Worm (Caenorhabditis elegans) whole organism, L4 larva: ENCODE measurements around the gene tkr-3.
"Not testable (repeated sequence)": the region's sequence is repeated elsewhere in the genome, so short reads cannot be mapped to it uniquely, and the experiment has no call there.

Experiments
- F26F4.8 ChIP-seq: fragments of 200-800 bp; sonication (Bioruptor generic); conservative IDR thresholded peaks from 2 replicates; pipeline ENCODE4 v1.3.6; 2022; ENCODE audit warnings: missing genetic modification characterization, missing compliant biosample characterization
- F37D6.2 ChIP-seq: sonication (generic microtip); optimal IDR thresholded peaks from 2 replicates; lab custom pipeline; 2016; ENCODE audit warnings: mild to moderate bottlenecking, missing genetic modification characterization, missing compliant biosample characterization
- F44E2.7 ChIP-seq: fragments of 200-800 bp; sonication (Bioruptor generic); IDR thresholded peaks from 2 replicates; pipeline ENCODE4 v2.1.2; 2022; ENCODE audit warnings: missing genetic modification characterization, missing compliant biosample characterization
- T20F7.1 ChIP-seq: fragments of 200-800 bp; sonication (Bioruptor generic); optimal IDR thresholded peaks from 2 replicates; lab custom pipeline; 2018; ENCODE audit warnings: mild to moderate bottlenecking, missing genetic modification characterization, missing compliant biosample characterization
- Y75B8A.6 ChIP-seq: fragments of 200-800 bp; sonication (Bioruptor generic); IDR thresholded peaks from 2 replicates; pipeline ENCODE4 v1.3.6; 2022; ENCODE audit warnings: missing genetic modification reagents, missing genetic modification characterization, missing compliant biosample characterization
- ZK337.2 ChIP-seq: fragments of 200-800 bp; sonication (Bioruptor generic); IDR thresholded peaks from 2 replicates; pipeline ENCODE4 v1.3.6; 2022; ENCODE audit warnings: missing genetic modification reagents, missing genetic modification characterization, missing compliant biosample characterization
- ZK546.5 ChIP-seq, 2 experiments: sonication (generic microtip); optimal IDR thresholded peaks; 2 replicates each; lab custom pipeline; 2017; ENCODE audit warnings: missing biosample characterization in 2 of 2, missing genetic modification characterization in 2 of 2
- aly-2 ChIP-seq: sonication (generic microtip); optimal IDR thresholded peaks from 2 replicates; lab custom pipeline; 2018; ENCODE audit warnings: missing biosample characterization, missing genetic modification characterization
- ama-1 ChIP-seq: fragments of 150-350 bp; optimal IDR thresholded peaks from 2 replicates; lab custom pipeline; 2014; ENCODE audit warnings: inconsistent platforms, mixed read lengths
- arid-1 ChIP-seq: fragments of 200-800 bp; sonication (Bioruptor generic); conservative IDR thresholded peaks from 2 replicates; pipeline ENCODE4 v1.3.6; 2022; ENCODE audit warnings: missing genetic modification reagents, missing genetic modification characterization, missing compliant biosample characterization
- attf-4 ChIP-seq: sonication (generic microtip); optimal IDR thresholded peaks from 3 replicates; lab custom pipeline; 2017; ENCODE audit warnings: missing biosample characterization, missing genetic modification characterization
- ceh-62 ChIP-seq: sonication (generic microtip); optimal IDR thresholded peaks from 2 replicates; lab custom pipeline; 2017; ENCODE audit warnings: missing biosample characterization, missing genetic modification characterization
- daf-16 ChIP-seq, 3 experiments: sonication (generic microtip); optimal IDR thresholded peaks; 2 replicates each; lab custom pipeline; 2016 to 2017; ENCODE audit warnings: missing genetic modification characterization in 3 of 3, missing genetic modification reagents in 3 of 3, mild to moderate bottlenecking in 2 of 3, missing compliant biosample characterization in 2 of 3, missing biosample characterization in 1 of 3, moderate library complexity in 1 of 3
- dpl-1 ChIP-seq: fragments of 150-350 bp; optimal IDR thresholded peaks from 2 replicates; lab custom pipeline; 2014; ENCODE audit warnings: missing biosample characterization, missing genetic modification reagents, missing genetic modification characterization
- dve-1 ChIP-seq: sonication (generic microtip); optimal IDR thresholded peaks from 2 replicates; lab custom pipeline; 2017; ENCODE audit warnings: antibody characterized with exemption, mild to moderate bottlenecking, missing genetic modification characterization, missing compliant biosample characterization; ENCODE audit not compliant: insufficient read depth
- fos-1 ChIP-seq: fragments of 150-350 bp; optimal IDR thresholded peaks from 2 replicates; lab custom pipeline; 2014; ENCODE audit warnings: missing biosample characterization, missing genetic modification characterization
- hlh-11 ChIP-seq: fragments of 200-800 bp; sonication (Bioruptor generic); optimal IDR thresholded peaks from 2 replicates; lab custom pipeline; 2018; ENCODE audit warnings: mild to moderate bottlenecking, missing genetic modification characterization, missing compliant biosample characterization
- hlh-30 ChIP-seq: sonication (generic microtip); optimal IDR thresholded peaks from 2 replicates; lab custom pipeline; 2017; ENCODE audit warnings: antibody characterized with exemption, mild to moderate bottlenecking, missing genetic modification characterization, missing compliant biosample characterization; ENCODE audit not compliant: insufficient read depth
- lim-7 ChIP-seq: fragments of 200-800 bp; sonication (Bioruptor generic); IDR thresholded peaks from 2 replicates; pipeline ENCODE4 v1.3.6; 2022; ENCODE audit warnings: missing genetic modification characterization, missing compliant biosample characterization
- lir-3 ChIP-seq: sonication (generic microtip); optimal IDR thresholded peaks from 2 replicates; lab custom pipeline; 2016; ENCODE audit warnings: mild to moderate bottlenecking, missing genetic modification characterization, missing compliant biosample characterization
- madf-5 ChIP-seq, 2 experiments: fragments of 200-800 bp; sonication (Bioruptor generic); IDR thresholded peaks; 2 replicates each; pipeline ENCODE4 v1.3.6; 2022; ENCODE audit warnings: missing compliant biosample characterization in 2 of 2, missing genetic modification characterization in 2 of 2
- mdt-29 ChIP-seq: fragments of 200-800 bp; sonication (Bioruptor generic); IDR thresholded peaks from 2 replicates; pipeline ENCODE4 v1.3.6; 2022; ENCODE audit warnings: missing genetic modification reagents, missing genetic modification characterization, missing compliant biosample characterization
- mep-1 ChIP-seq: fragments of 150-350 bp; sonication (generic microtip); optimal IDR thresholded peaks from 3 replicates; lab custom pipeline; 2014; ENCODE audit warnings: missing biosample characterization, missing genetic modification characterization
- mxl-3 ChIP-seq: fragments of 200-800 bp; sonication (Bioruptor generic); optimal IDR thresholded peaks from 2 replicates; lab custom pipeline; 2018; ENCODE audit warnings: mild to moderate bottlenecking, missing genetic modification characterization, missing compliant biosample characterization
- nhr-25 ChIP-seq: sonication (generic microtip); optimal IDR thresholded peaks from 2 replicates; lab custom pipeline; 2017; ENCODE audit warnings: missing genetic modification characterization, mild to moderate bottlenecking, missing compliant biosample characterization, antibody characterized with exemption, moderate library complexity, borderline replicate concordance; ENCODE audit not compliant: insufficient read depth
- nhr-42 ChIP-seq: fragments of 200-800 bp; sonication (Bioruptor generic); IDR thresholded peaks from 2 replicates; pipeline ENCODE4 v1.3.6; 2022; ENCODE audit warnings: missing genetic modification characterization, missing compliant biosample characterization
- nhr-76 ChIP-seq: fragments of 150-350 bp; optimal IDR thresholded peaks from 2 replicates; lab custom pipeline; 2014; ENCODE audit warnings: missing biosample characterization, missing genetic modification characterization
- rbr-2 ChIP-seq: sonication (generic microtip); optimal IDR thresholded peaks from 2 replicates; lab custom pipeline; 2016; ENCODE audit warnings: missing genotype, missing genetic modification characterization, missing compliant biosample characterization
- saeg-2 ChIP-seq: fragments of 200-800 bp; sonication (Bioruptor generic); IDR thresholded peaks from 2 replicates; pipeline ENCODE4 v1.3.6; 2022; ENCODE audit warnings: missing genetic modification reagents, missing genetic modification characterization, missing compliant biosample characterization
- sdz-12 ChIP-seq: fragments of 200-800 bp; sonication (Bioruptor generic); optimal IDR thresholded peaks from 2 replicates; lab custom pipeline; 2018; ENCODE audit warnings: mild to moderate bottlenecking, missing genetic modification characterization, missing compliant biosample characterization
- skn-1 ChIP-seq: fragments of 150-350 bp; optimal IDR thresholded peaks from 2 replicates; lab custom pipeline; 2014; ENCODE audit warnings: missing biosample characterization, missing genetic modification characterization
- snpc-1.2 ChIP-seq: fragments of 200-800 bp; sonication (Bioruptor generic); IDR thresholded peaks from 2 replicates; pipeline ENCODE4 v1.3.6; 2022; ENCODE audit warnings: missing genetic modification reagents, missing genetic modification characterization, missing compliant biosample characterization
- snpc-4 ChIP-seq: fragments of 150-350 bp; optimal IDR thresholded peaks from 2 replicates; lab custom pipeline; 2014; ENCODE audit warnings: missing biosample characterization, missing genetic modification characterization
- spr-1 ChIP-seq: sonication (generic microtip); optimal IDR thresholded peaks from 2 replicates; lab custom pipeline; 2016; ENCODE audit warnings: mild to moderate bottlenecking, missing genetic modification characterization, missing compliant biosample characterization
- spr-3 ChIP-seq: fragments of 200-800 bp; sonication (Bioruptor generic); optimal IDR thresholded peaks from 2 replicates; lab custom pipeline; 2018; ENCODE audit warnings: mild to moderate bottlenecking, missing genetic modification characterization, missing compliant biosample characterization
- tag-97 ChIP-seq: fragments of 200-800 bp; sonication (Bioruptor generic); IDR thresholded peaks from 2 replicates; pipeline ENCODE4 v1.3.6; 2022; ENCODE audit warnings: missing genetic modification characterization, missing compliant biosample characterization
- unc-62 ChIP-seq, 3 experiments: fragments of 150-350 bp in 1 of 3; sonication (generic microtip); optimal IDR thresholded peaks in 2 of 3; peaks in 1 of 3; 1 replicate in 1 of 3; 2 replicates in 2 of 3; lab custom pipeline; 2014 to 2017; ENCODE audit warnings: missing biosample characterization in 3 of 3, missing genetic modification characterization in 3 of 3, missing genetic modification reagents in 3 of 3, missing genotype in 1 of 3
- zfp-2 ChIP-seq: sonication (generic microtip); optimal IDR thresholded peaks from 2 replicates; lab custom pipeline; 2016; ENCODE audit warnings: mild to moderate bottlenecking, missing genetic modification characterization, missing compliant biosample characterization
- zfp-3 ChIP-seq: fragments of 200-800 bp; sonication (Bioruptor generic); conservative IDR thresholded peaks from 2 replicates; pipeline ENCODE4 v1.3.6; 2022; ENCODE audit warnings: missing genetic modification reagents, missing genetic modification characterization, missing compliant biosample characterization
- zip-11 ChIP-seq: fragments of 200-800 bp; sonication (Bioruptor generic); IDR thresholded peaks from 2 replicates; pipeline ENCODE4 v1.3.6; 2022; ENCODE audit warnings: missing genetic modification characterization, missing compliant biosample characterization
- ztf-11 ChIP-seq: fragments of 150-350 bp; optimal IDR thresholded peaks from 2 replicates; lab custom pipeline; 2014; ENCODE audit warnings: missing biosample characterization, missing genetic modification characterization

Gene tkr-3

DNA sequence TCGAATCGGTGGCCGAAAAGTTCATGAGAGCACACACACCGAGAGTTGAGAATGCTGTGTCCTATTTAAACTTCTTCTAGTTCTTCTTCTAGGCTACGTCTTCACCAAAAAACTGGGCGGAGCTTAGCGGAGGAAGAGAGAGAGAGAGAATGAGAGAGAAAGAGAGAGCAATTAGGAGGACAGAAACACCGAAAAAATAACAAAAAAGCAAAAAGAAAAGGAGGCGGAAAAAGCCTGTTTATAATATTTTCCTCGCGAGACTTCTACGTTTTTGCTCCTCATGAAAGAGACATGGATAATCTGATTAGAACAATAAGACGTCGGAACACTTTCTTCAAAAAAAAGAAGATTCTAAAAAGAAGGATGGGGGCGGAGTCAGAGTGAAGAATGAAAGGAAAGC, at the start of gene tkr-3:
Gene tkr-3, minus strand, starts transcription at position 101 of the 400 bp plus-strand sequence.
- TF ChIP-seq zip-11 (no peak), T20F7.1 (no peak), dpl-1 (GFP tag; lab: Kevin White, UChicago) (no peak), madf-5 (GFP tag; IDR thresholded peaks at IDR 0.05; lab: Robert Waterston, UW) (0 out of 4 replicates have a peak, but pooled peaks of 1 of the 2 experiments have one; percentile 48), ama-1 (lab: Kevin White, UChicago) (no peak), nhr-42 (GFP tag; lab: Robert Waterston, UW) (no peak), zfp-3 (GFP tag; lab: Robert Waterston, UW) (no peak)

DNA sequence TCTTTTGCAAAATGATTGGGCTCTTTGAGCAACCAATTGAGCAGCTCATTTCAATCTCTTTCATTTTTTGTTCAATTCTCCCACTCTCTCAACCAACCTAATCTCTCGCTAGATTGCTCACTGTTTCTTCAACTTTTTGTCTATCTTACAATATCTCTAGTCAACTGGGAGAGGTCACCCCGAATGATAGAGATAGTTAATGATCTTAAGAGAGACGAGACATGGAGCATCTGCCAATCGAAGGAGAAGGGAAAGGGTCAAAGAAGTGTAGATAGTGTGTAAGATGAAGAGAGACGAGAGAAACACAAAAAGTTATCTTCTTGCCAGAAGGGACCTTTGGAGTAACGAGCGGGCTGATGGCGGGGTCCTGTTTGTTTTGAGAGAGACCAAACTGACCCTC, 47.4 kb upstream of the tkr-3 start:
- TF ChIP-seq unc-62 (GFP tag; optimal IDR thresholded peaks at IDR 0.05 in 1 of 2; lab: Kevin White, UChicago) (peak in 1 of 2 experiments; percentile 83), unc-62 (tag; optimal IDR thresholded peaks at IDR 0.05; lab: Kevin White, UChicago) (no peak), ztf-11 (tag; lab: Kevin White, UChicago) (no peak), spr-1 (no peak), daf-16 (GFP tag; optimal IDR thresholded peaks at IDR 0.05; lab: Kevin White, UChicago) (peak in 1 of 2 experiments; percentile 68), daf-16 (tag; optimal IDR thresholded peaks at IDR 0.05; lab: Kevin White, UChicago) (no peak), ZK546.5 (tag; optimal IDR thresholded peaks at IDR 0.05; lab: Kevin White, UChicago) (no peak), mxl-3 (GFP tag; lab: Kevin White, UChicago) (no peak), hlh-11 (tag; lab: Kevin White, UChicago) (peak; percentile 21), lim-7 (no peak), arid-1 (GFP tag; lab: Robert Waterston, UW) (no peak)

DNA sequence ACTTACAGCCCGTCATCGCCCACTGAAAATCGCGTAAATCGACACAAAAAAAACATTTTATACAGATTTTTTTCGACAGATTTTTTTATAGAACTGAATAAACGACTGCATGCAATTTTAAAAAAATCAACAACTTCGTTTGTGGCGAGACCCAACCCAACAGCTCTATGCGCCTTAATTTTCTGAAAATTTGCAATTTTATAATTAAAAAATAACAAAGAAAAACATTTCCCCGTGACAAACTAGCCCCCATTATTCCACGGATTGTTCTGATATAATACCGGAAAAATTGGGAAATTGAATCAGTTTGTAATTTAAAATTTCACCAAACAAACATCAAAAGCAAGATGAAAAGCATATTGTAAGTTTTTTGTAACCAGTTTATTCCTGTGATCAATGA, 44.1 kb upstream of the tkr-3 start, which contains the start of gene ptp-5.1:
Gene ptp-5.1, plus strand, starts transcription at position 301 of the 400 bp plus-strand sequence.
- TF ChIP-seq arid-1 (GFP tag; lab: Robert Waterston, UW) (no peak), saeg-2 (GFP tag; lab: Robert Waterston, UW) (no peak), F26F4.8 (GFP tag; lab: Robert Waterston, UW) (no peak)

DNA sequence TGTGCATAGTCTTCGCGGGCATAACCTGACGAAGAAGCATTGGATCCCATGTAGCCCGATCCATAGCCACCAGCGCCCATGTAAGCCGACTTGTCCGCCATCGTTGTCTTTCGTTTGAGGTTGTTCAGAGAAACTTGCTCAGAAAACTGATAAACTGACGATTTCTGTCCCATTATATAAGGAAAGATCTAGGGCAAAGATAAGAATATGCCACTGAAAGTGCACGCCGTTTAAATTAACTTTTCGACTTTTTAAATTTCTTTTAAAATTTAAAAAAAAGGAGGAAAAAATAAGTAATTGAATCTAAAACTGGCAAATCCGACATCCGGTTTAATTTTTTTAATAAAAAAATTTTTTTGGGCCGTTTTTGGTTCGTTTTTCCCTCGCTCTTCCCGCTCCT, 43.7 kb upstream of the tkr-3 start, which contains the start of gene nspd-6:
Gene nspd-6, minus strand, starts transcription at position 101 of the 400 bp plus-strand sequence.
- not testable (repeated sequence) for TF ChIP-seq attf-4 (tag; lab: Kevin White, UChicago); dve-1 (tag; lab: Kevin White, UChicago); mxl-3 (GFP tag; lab: Kevin White, UChicago)

DNA sequence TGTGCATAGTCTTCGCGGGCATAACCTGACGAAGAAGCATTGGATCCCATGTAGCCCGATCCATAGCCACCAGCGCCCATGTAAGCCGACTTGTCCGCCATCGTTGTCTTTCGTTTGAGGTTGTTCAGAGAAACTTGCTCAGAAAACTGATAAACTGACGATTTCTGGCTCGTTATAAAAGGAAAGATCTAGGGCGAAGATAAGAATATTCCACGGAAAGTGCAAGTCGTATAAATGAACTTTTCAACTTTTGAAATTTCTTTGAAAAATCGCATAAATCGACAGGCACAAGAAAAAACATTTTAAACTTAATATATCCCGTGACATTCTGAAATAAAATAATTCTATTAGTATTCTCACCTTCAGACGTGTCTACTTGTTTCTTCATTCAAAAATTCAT, 41.0 kb upstream of the tkr-3 start, which contains the start of the genes nspd-3 and C24D10.2:
Gene nspd-3, minus strand, starts transcription at position 101 of the 400 bp plus-strand sequence.
Gene C24D10.2, plus strand, starts transcription at position 399 of the 400 bp plus-strand sequence.
- TF ChIP-seq zfp-2; ZK337.2; nhr-25 (tag; lab: Kevin White, UChicago): not testable (repeated sequence)

DNA sequence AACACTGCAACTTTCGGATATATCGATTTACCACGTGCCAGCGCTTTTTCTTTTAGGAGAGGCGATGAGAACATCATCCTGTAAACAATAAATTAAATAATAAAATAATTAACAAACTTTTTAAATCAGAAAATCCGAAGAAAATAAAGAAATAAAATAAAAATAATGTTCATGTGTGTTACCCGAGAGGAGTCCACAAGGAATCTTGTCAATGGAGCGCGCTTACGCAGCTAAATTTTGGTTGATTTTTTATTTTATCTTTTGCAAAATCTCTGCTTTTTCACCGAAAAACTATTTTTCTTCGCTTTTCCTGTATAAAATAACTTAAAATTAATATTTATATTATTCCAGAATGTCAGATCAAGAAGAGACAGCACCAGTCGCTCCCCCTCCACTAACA, 38.3 kb upstream of the tkr-3 start, which contains the start of the genes C24D10.6 and C24D10.4:
Gene C24D10.6, minus strand, starts transcription at position 78 of the 400 bp plus-strand sequence.
Gene C24D10.4, plus strand, starts transcription at position 352 of the 400 bp plus-strand sequence.
- no peak for TF ChIP-seq F37D6.2 (tag; lab: Kevin White, UChicago)
- TF ChIP-seq snpc-4, result no peak
- peak; percentile 14 for TF ChIP-seq hlh-30 (tag; lab: Kevin White, UChicago)
- TF ChIP-seq mep-1 (tag; lab: Kevin White, UChicago), result no peak
- TF ChIP-seq tag-97 (GFP tag; lab: Robert Waterston, UW), result no peak
- TF ChIP-seq rbr-2, result peak; percentile 17
- TF ChIP-seq nhr-76, result no peak
- peak; percentile 59; the same call in 1 of the 2 replicates for TF ChIP-seq snpc-1.2 (GFP tag; lab: Robert Waterston, UW)
- TF ChIP-seq spr-3 (GFP tag; lab: Kevin White, UChicago), result no peak
- TF ChIP-seq aly-2, result no peak
- no peak for TF ChIP-seq mdt-29 (GFP tag; lab: Robert Waterston, UW)
- TF ChIP-seq lir-3 (tag; lab: Kevin White, UChicago), result no peak
- TF ChIP-seq lim-7, result no peak
- TF ChIP-seq Y75B8A.6 (GFP tag; lab: Robert Waterston, UW), result no peak
- TF ChIP-seq dpl-1 (GFP tag; lab: Kevin White, UChicago), result peak; percentile 61
- no peak for TF ChIP-seq sdz-12 (GFP tag; lab: Kevin White, UChicago)
- no peak for TF ChIP-seq fos-1 (tag; lab: Kevin White, UChicago)
- no peak for TF ChIP-seq ceh-62
- no peak for TF ChIP-seq skn-1 (tag; lab: Kevin White, UChicago)
- TF ChIP-seq F44E2.7 (GFP tag; lab: Robert Waterston, UW), result no peak
